Worm (Caenorhabditis elegans): ENCODE measurements around the gene Y55F3BL.6.

DNA sequence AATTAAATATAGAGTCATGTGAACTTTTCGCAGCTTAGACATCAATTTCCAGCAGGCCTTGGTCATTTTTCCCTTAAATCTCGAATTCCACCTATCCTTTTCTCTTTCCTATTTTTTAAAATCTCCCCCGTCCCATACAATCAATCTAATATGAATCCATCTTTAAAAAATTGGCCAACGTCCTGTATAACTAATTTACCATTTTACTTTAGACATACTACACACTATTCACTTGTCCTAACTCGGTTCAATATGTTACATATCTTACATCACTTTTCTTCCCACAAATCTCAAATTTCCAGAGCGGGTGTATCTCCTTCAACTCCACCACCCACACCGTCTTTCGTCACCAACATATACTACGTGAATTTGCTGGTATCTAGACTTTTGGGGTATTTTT lies 38.3 kb upstream of the Y55F3BL.6 start, which contains the start of gene lgc-33:
- no peak for TF ChIP-seq nhr-12 (tag; optimal IDR thresholded peaks at IDR 0.05)
- no peak for TF ChIP-seq nhr-85 (tag)
- TF ChIP-seq unc-130 (tag; optimal IDR thresholded peaks at IDR 0.05): no peak
- TF ChIP-seq dpl-1 (GFP tag; optimal IDR thresholded peaks at IDR 0.05): no peak
- no peak for TF ChIP-seq ama-1 (optimal IDR thresholded peaks at IDR 0.05)
- no peak for TF ChIP-seq sup-37 (GFP tag; optimal IDR thresholded peaks at IDR 0.05)
